Worm (Caenorhabditis elegans) whole organism, L4 larva: ENCODE results near the gene C25H3.1.

Source experiments
- Y5F2A.4 ChIP-seq: fragments of 200-800 bp; sonication (Bioruptor generic); optimal IDR thresholded peaks from 2 replicates; lab custom pipeline; 2018; ENCODE audit warnings: mild to moderate bottlenecking, missing genetic modification characterization, missing compliant biosample characterization
- arid-1 ChIP-seq: fragments of 200-800 bp; sonication (Bioruptor generic); conservative IDR thresholded peaks from 2 replicates; pipeline ENCODE4 v1.3.6; 2022; ENCODE audit warnings: missing genetic modification reagents, missing genetic modification characterization, missing compliant biosample characterization
- ceh-32 ChIP-seq: sonication (generic microtip); optimal IDR thresholded peaks from 2 replicates; lab custom pipeline; 2016; ENCODE audit warnings: mild to moderate bottlenecking, missing genetic modification characterization, missing compliant biosample characterization; ENCODE audit not compliant: poor library complexity
- ces-1 ChIP-seq: fragments of 150-350 bp; sonication (generic microtip); optimal IDR thresholded peaks from 4 replicates; lab custom pipeline; 2014; ENCODE audit warnings: missing biosample characterization, missing genetic modification reagents, missing genetic modification characterization
- duxl-1 ChIP-seq: sonication (generic microtip); optimal IDR thresholded peaks from 2 replicates; lab custom pipeline; 2016; ENCODE audit warnings: mild to moderate bottlenecking, missing genetic modification characterization, moderate library complexity, missing compliant biosample characterization; ENCODE audit not compliant: poor library complexity
- gei-8 ChIP-seq: fragments of 200-800 bp; sonication (Bioruptor generic); optimal IDR thresholded peaks from 2 replicates; lab custom pipeline; 2018; ENCODE audit warnings: mild to moderate bottlenecking, missing genetic modification characterization, missing compliant biosample characterization
- hlh-30 ChIP-seq: sonication (generic microtip); optimal IDR thresholded peaks from 2 replicates; lab custom pipeline; 2017; ENCODE audit warnings: antibody characterized with exemption, mild to moderate bottlenecking, missing genetic modification characterization, missing compliant biosample characterization; ENCODE audit not compliant: insufficient read depth
- lin-39 ChIP-seq: fragments of 150-350 bp; optimal IDR thresholded peaks from 2 replicates; lab custom pipeline; 2014; ENCODE audit warnings: missing biosample characterization, missing genetic modification reagents, missing genetic modification characterization
- nhr-237 ChIP-seq: sonication (generic microtip); optimal IDR thresholded peaks from 2 replicates; lab custom pipeline; 2017; ENCODE audit warnings: missing biosample characterization, missing genetic modification characterization
- snpc-4 ChIP-seq: fragments of 150-350 bp; optimal IDR thresholded peaks from 2 replicates; lab custom pipeline; 2014; ENCODE audit warnings: missing biosample characterization, missing genetic modification characterization

ce11 chrII:5710835-5711234, 12.0 kb downstream of the C25H3.1 start:
- TF ChIP-seq nhr-237 (no peak), ces-1 (GFP tag; lab: Kevin White, UChicago) (no peak), ceh-32 (tag; lab: Kevin White, UChicago) (no peak), gei-8 (GFP tag; lab: Kevin White, UChicago) (no peak), duxl-1 (tag; lab: Kevin White, UChicago) (no peak), Y5F2A.4 (no peak), arid-1 (no peak), hlh-30 (tag; lab: Kevin White, UChicago) (no peak), lin-39 (tag; lab: Kevin White, UChicago) (no peak), snpc-4 (no peak)
